Worm (Caenorhabditis elegans): ENCODE results near the gene F38A1.9.

Gene F38A1.9

DNA sequence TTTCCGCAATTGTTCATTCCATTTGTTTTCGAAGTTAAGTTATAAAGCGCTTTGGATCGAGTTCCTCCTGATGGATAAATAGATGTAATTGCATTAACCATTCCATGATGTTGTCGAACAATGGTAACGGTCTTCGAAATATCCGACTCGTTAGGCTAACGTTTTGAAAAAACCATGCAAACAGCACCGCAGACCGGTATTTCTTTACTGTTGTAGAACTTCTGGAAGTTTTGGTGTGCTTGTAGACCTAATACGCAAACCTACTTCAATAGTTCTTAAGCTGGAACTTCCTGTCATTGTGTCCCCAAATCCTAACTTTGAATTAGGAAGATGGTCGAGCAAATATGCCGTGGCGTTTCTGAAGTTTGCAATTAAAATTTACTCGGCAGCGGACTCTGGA, at the start of gene F38A1.9:
Gene F38A1.9, minus strand, starts transcription at position 101 of the 400 bp plus-strand sequence.
- no peak for TF ChIP-seq sup-37 (GFP tag; optimal IDR thresholded peaks at IDR 0.05)
- no peak for TF ChIP-seq efl-1 (optimal IDR thresholded peaks at IDR 0.05)
- TF ChIP-seq efl-1 (GFP tag; optimal IDR thresholded peaks at IDR 0.05 in 1 of 2): peak in 1 of 2 experiments; percentile 65

DNA sequence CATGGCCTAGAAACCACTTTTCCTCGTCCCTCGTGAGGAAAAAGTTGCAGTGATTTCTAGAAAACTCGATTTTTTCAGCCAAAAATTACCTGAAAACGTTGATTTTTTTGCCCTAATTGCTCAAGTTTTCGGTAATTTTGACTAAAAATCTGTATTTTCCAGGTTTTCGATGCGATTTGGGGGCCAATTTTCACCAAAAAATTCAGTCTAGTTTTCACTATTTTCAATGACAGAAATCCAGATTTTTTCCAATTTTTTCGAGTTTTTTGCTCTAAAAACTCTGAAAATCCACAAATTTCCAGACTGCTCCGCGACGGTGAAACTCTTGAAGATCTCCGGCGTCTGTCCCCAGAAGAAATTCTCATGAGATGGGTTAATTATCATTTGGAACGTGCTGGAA, 44.2 kb upstream of the F38A1.9 start, which contains the start of gene plst-1:
Gene plst-1, plus strand, starts transcription at position 301 of the 400 bp plus-strand sequence.
- TF ChIP-seq dpl-1 (GFP tag; optimal IDR thresholded peaks at IDR 0.05) (no peak), ets-5 (GFP tag; IDR thresholded peaks at IDR 0.05) (no peak), lir-3 (tag; optimal IDR thresholded peaks at IDR 0.05; ENCODE audit: poor library complexity) (no peak), pqm-1 (tag; optimal IDR thresholded peaks at IDR 0.05) (no peak), rnt-1 (tag; optimal IDR thresholded peaks at IDR 0.05) (no peak), lin-35 (GFP tag; optimal IDR thresholded peaks at IDR 0.05) (no peak), pag-3 (tag; optimal IDR thresholded peaks at IDR 0.05; ENCODE audit: borderline replicate concordance, insufficient read depth) (no peak)

DNA sequence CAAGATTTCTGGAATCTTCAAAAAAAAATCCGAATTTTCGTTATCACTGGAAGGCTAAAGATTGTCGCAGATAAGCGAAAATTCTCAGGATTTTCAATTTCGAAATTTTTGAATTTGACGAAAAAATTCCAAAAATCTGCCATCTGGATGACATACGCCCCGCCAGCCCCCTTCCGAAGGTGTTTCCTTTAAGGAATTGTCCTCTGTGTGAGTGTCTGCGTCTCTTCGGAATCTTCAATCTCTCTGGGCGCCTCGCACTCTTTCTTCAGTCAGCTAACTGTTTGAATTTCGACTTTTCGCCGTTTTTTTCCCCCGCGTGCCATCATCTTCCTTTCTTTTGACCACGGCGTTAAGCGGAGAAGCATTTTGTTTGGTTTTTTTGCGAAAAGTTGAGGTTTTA, 41.4 kb upstream of the F38A1.9 start:
- TF ChIP-seq jun-1 (tag; optimal IDR thresholded peaks at IDR 0.05): no peak
- TF ChIP-seq aha-1 (tag; optimal IDR thresholded peaks at IDR 0.05): no peak

DNA sequence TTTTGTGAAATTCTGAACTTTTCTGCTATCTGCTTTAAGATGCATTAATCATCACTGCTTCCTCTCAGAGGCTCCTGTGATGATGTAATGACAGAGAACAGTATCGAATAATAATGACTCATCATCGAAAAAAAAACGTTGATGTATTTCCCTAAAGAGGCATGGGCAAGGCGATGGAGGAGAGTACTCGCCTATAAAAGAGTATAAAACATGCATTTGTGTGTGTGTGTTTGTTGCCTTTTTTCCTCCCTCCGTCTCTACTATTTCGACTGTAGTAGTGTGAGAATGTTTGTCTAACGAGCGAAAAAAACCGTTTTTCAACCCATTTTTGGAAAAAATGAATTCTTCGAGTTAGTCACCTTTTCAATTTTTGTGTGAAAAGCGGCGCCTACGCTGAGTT, 39.7 kb upstream of the F38A1.9 start:
- no peak for TF ChIP-seq ceh-63 (GFP tag; optimal IDR thresholded peaks at IDR 0.05)
- peak; percentile 12 for TF ChIP-seq fos-1 (tag; optimal IDR thresholded peaks at IDR 0.05)
- TF ChIP-seq elt-2 (tag; optimal IDR thresholded peaks at IDR 0.05): no peak
- no peak for TF ChIP-seq hpl-2 (GFP tag; optimal IDR thresholded peaks at IDR 0.05)
- TF ChIP-seq unc-62 (GFP tag; optimal IDR thresholded peaks at IDR 0.05): no peak

DNA sequence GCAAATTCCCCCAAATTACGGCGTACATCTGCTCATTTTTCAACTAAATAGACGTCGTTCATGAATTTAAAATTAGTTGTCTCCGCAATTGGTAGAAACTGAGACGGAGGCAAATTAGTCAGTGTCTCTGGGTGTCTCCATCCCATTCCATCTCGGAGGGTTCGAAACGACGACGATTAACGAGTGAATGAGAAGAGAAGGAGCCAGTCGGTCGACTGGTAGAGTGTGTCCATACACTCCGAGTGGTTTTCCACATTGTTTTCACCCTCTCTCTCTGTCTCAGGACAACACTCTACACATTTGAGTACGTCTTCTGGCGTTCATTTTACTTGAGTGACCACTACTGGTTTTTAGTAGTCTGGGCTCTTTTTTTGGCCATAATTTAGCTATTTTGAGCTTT, 33.8 kb upstream of the F38A1.9 start:
- TF ChIP-seq C04F5.9 (tag; optimal IDR thresholded peaks at IDR 0.05) (no peak), lin-15B (tag; optimal IDR thresholded peaks at IDR 0.05) (no peak), nhr-20 (tag; optimal IDR thresholded peaks at IDR 0.05) (no peak), nhr-28 (tag; optimal IDR thresholded peaks at IDR 0.05) (no peak), efl-3 (GFP tag; optimal IDR thresholded peaks at IDR 0.05) (no peak), vab-15 (tag; optimal IDR thresholded peaks at IDR 0.05) (no peak)

DNA sequence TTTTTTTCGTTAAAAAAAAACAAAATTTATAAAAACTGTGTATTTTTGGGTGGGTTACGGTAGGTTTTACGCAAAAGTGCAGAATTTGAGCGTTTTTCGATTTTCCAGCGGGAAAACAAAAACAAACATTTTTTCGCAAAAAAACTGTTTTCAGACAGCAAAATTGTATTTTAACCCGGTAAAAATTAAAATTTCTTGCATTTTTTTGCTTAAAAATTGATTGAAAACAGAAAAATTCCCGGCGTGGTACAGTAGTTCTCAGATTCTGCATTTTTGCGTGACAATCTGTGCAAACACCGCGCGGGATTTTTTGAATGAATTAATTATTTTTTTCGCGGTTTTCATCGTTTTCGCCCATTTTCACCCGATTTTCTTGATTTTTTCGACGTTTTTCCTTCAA, 31.9 kb upstream of the F38A1.9 start:
- TF ChIP-seq zip-4 (GFP tag; optimal IDR thresholded peaks at IDR 0.05) (no peak), isw-1 (GFP tag; IDR thresholded peaks at IDR 0.05) (no peak), F16B12.6 (tag; optimal IDR thresholded peaks at IDR 0.05) (peak; percentile 5), lsy-2 (tag; optimal IDR thresholded peaks at IDR 0.05) (peak in 1 of 2 experiments; percentile 28), nhr-12 (tag; optimal IDR thresholded peaks at IDR 0.05) (no peak), efl-1 (optimal IDR thresholded peaks at IDR 0.05) (no peak), efl-1 (GFP tag; optimal IDR thresholded peaks at IDR 0.05 in 1 of 2) (peak in 1 of 2 experiments; percentile 3), sup-37 (GFP tag; optimal IDR thresholded peaks at IDR 0.05) (no peak)

DNA sequence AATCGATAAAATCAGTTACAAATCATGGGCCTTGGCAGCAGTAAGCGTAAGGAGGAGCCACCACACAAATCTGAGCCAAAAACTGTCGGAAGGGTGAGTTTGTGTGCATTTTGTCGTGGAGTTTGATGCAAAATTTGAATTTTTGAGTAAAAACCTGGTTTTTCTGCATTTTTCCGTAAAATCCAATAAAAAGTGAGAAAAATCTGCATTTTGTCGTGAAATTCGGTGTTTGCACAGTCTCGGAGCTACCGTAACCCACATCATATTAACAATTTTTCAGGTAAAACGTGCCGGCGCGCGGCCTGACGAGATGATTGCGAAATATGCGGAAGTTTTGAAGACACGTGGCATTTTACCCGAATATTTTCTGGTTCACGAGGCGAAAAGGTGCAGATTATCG, 30.8 kb upstream of the F38A1.9 start:
- no peak for TF ChIP-seq sptf-1 (tag; optimal IDR thresholded peaks at IDR 0.05)
- no peak for TF ChIP-seq lsy-2 (tag; optimal IDR thresholded peaks at IDR 0.05)
- TF ChIP-seq efl-1 (optimal IDR thresholded peaks at IDR 0.05): no peak
- TF ChIP-seq efl-1 (GFP tag; optimal IDR thresholded peaks at IDR 0.05 in 1 of 2): peak in 1 of 2 experiments; percentile 10
- no peak for TF ChIP-seq skn-1 (tag; optimal IDR thresholded peaks at IDR 0.05)

Data from whole organism, L1 larva.